Worm (Caenorhabditis elegans) whole organism, L4 larva: ENCODE results near the gene C48B4.13.

Source experiments
- lin-15B ChIP-seq: fragments of 150-350 bp; sonication (generic microtip); optimal IDR thresholded peaks from 3 replicates; lab custom pipeline; 2014; ENCODE audit warnings: missing biosample characterization, missing genetic modification characterization
- lin-29 ChIP-seq: fragments of 200-800 bp; sonication (Bioruptor generic); IDR thresholded peaks from 2 replicates; pipeline ENCODE4 v1.3.6; 2022; ENCODE audit warnings: missing genetic modification reagents, missing genetic modification characterization, missing compliant biosample characterization
- ztf-11 ChIP-seq: fragments of 150-350 bp; optimal IDR thresholded peaks from 2 replicates; lab custom pipeline; 2014; ENCODE audit warnings: missing biosample characterization, missing genetic modification characterization

- TF ChIP-seq lin-15B (tag; lab: Kevin White, UChicago) (no peak), ztf-11 (tag; lab: Kevin White, UChicago) (no peak), lin-29 (no peak)
Observed at ce11 chrIII:9563235-9563634, 5.3 kb upstream of the C48B4.13 start, which contains the start of gene C48B4.9.
